Worm (Caenorhabditis elegans): ENCODE data around the gene rgr-1.

ce11 chrIII:9401036-9401435 is 7.5 kb downstream of the rgr-1 start, which contains the start of gene nlp-48:
- no peak for TF ChIP-seq dmd-4 (tag; optimal IDR thresholded peaks at IDR 0.05; ENCODE audit: borderline replicate concordance)
- no peak for TF ChIP-seq rnt-1 (tag; optimal IDR thresholded peaks at IDR 0.05)
- no peak for TF ChIP-seq ztf-16 (tag; optimal IDR thresholded peaks at IDR 0.05)
- no peak for TF ChIP-seq Y22D7AL.16 (tag; optimal IDR thresholded peaks at IDR 0.05)
- no peak for TF ChIP-seq nfya-1 (tag; optimal IDR thresholded peaks at IDR 0.05)
- TF ChIP-seq lin-11 (tag; optimal IDR thresholded peaks at IDR 0.05): no peak
- no peak for TF ChIP-seq lim-6 (tag; optimal IDR thresholded peaks at IDR 0.05)
- TF ChIP-seq fax-1 (tag; optimal IDR thresholded peaks at IDR 0.05): no peak
- no peak for TF ChIP-seq ceh-14 (tag; optimal IDR thresholded peaks at IDR 0.05)

Measured in whole organism, late embryonic.